Worm (Caenorhabditis elegans) whole organism, late embryonic: Measurements from ENCODE around the gene ZC449.4.

Source experiments
- C38D4.7 ChIP-seq: fragments of 200-800 bp; sonication (Bioruptor generic); optimal IDR thresholded peaks from 2 replicates; lab custom pipeline; 2018; ENCODE audit warnings: mild to moderate bottlenecking, missing genetic modification characterization, moderate library complexity, missing compliant biosample characterization
- ama-1 ChIP-seq: fragments of 150-350 bp; optimal IDR thresholded peaks from 2 replicates; lab custom pipeline; 2014
- ceh-45 ChIP-seq: fragments of 200-800 bp; sonication (Bioruptor generic); IDR thresholded peaks from 2 replicates; pipeline ENCODE4 v1.3.6; 2022; ENCODE audit warnings: missing genetic modification reagents, missing genetic modification characterization, missing compliant biosample characterization
- ceh-6 ChIP-seq: fragments of 200-800 bp; sonication (Bioruptor generic); optimal IDR thresholded peaks from 2 replicates; lab custom pipeline; 2018; ENCODE audit warnings: mild to moderate bottlenecking, missing genetic modification characterization, missing compliant biosample characterization
- lin-11 ChIP-seq: fragments of 200-800 bp; sonication (Bioruptor generic); optimal IDR thresholded peaks from 2 replicates; lab custom pipeline; 2018; ENCODE audit warnings: mild to moderate bottlenecking, missing genetic modification characterization, missing compliant biosample characterization
- nfya-1 ChIP-seq: sonication (generic microtip); optimal IDR thresholded peaks from 2 replicates; lab custom pipeline; 2017; ENCODE audit warnings: missing genetic modification characterization, mild to moderate bottlenecking, missing compliant biosample characterization, antibody characterized with exemption, moderate library complexity
- odd-2 ChIP-seq: sonication (generic microtip); optimal IDR thresholded peaks from 2 replicates; lab custom pipeline; 2017; ENCODE audit warnings: antibody characterized with exemption, mild to moderate bottlenecking, missing genetic modification characterization, missing compliant biosample characterization
- pha-2 ChIP-seq: sonication (generic microtip); optimal IDR thresholded peaks from 2 replicates; lab custom pipeline; 2017; ENCODE audit warnings: mild to moderate bottlenecking, missing genetic modification characterization, missing compliant biosample characterization
- pqm-1 ChIP-seq: sonication (generic microtip); optimal IDR thresholded peaks from 2 replicates; lab custom pipeline; 2016; ENCODE audit warnings: missing genetic modification characterization, missing compliant biosample characterization
- pros-1 ChIP-seq: fragments of 150-350 bp; optimal IDR thresholded peaks from 2 replicates; lab custom pipeline; 2014; ENCODE audit warnings: missing biosample characterization, missing genetic modification reagents, missing genetic modification characterization
- syd-9 ChIP-seq: sonication (generic microtip); optimal IDR thresholded peaks from 2 replicates; lab custom pipeline; 2016; ENCODE audit warnings: mild to moderate bottlenecking, missing genetic modification characterization, moderate library complexity, missing compliant biosample characterization
- unc-86 ChIP-seq: sonication (generic microtip); optimal IDR thresholded peaks from 2 replicates; lab custom pipeline; 2016; ENCODE audit warnings: missing genetic modification characterization, missing compliant biosample characterization

DNA sequence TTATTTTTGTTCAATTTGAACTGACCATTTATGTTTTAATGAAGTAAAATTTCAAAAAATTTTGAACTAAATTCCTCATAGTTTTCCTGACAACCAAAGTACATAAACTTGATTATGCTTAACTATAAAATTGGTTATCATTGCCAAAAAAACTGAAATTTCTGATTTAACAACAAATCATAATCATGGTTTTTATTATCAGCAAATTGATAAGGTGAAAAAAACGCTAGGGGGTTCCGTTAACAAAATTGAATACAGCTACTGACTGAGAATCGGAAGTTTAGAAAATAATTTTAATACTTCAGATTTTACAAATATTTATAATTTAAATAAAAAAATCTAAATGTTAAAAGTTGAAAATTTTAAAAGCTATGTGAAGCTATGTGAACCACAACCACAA lies 26.8 kb downstream of the ZC449.4 start:
- no peak for TF ChIP-seq ama-1 (lab: Kevin White, UChicago)
- TF ChIP-seq ceh-45 (GFP tag; lab: Robert Waterston, UW), result no peak
- TF ChIP-seq unc-86, result no peak
- no peak for TF ChIP-seq nfya-1 (tag; lab: Kevin White, UChicago)
- TF ChIP-seq pha-2 (tag; lab: Kevin White, UChicago), result no peak
- TF ChIP-seq pros-1 (tag; lab: Kevin White, UChicago), result no peak
- TF ChIP-seq odd-2 (tag; lab: Kevin White, UChicago), result no peak
- no peak for TF ChIP-seq lin-11 (tag; lab: Kevin White, UChicago)
- no peak for TF ChIP-seq ceh-6 (GFP tag; lab: Kevin White, UChicago)
- TF ChIP-seq C38D4.7 (GFP tag; lab: Kevin White, UChicago), result no peak
- no peak for TF ChIP-seq syd-9 (tag; lab: Kevin White, UChicago)
- TF ChIP-seq pqm-1 (tag; lab: Kevin White, UChicago), result no peak
